Worm (Caenorhabditis elegans): ENCODE data around the gene twk-49.

DNA sequence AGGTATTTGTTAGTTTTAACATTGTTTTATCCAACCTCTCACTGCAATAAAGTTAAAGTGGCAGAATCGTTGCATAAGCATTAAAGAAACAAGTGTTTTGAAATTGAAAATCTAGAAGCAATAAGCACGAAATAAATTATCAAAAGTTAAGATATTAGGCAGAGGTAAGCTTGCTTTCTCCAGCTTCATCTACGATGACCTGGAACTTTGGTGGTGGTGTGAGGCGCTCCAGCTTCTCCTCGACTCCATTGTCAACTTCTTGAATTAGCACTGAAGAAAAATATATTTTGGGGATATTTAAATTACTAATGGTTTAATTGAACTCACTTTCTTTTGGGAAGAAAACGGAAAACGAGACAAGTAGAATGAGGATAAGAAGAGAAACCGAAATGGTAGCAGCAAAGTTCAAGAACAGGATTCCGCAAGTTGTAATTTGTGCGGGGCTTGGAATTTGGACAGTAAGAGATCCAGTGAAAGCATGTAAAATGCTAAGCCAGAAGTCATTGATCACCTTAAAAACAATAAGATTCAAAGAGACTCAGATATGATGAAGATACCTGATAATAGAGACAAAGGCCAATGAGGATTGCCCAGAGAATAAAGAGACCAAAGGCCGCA, 5.1 kb downstream of the twk-49 start:
- TF ChIP-seq ztf-29 (GFP tag; IDR thresholded peaks at IDR 0.05) (no peak), tab-1 (GFP tag; IDR thresholded peaks at IDR 0.05) (no peak), cog-1 (tag; optimal IDR thresholded peaks at IDR 0.05) (no peak), ztf-23 (GFP tag; IDR thresholded peaks at IDR 0.05) (no peak), flt-1 (GFP tag; IDR thresholded peaks at IDR 0.05) (no peak)

Data from whole organism, midembryonic.